Worm (Caenorhabditis elegans): ENCODE data around the gene gfat-2.

gfat-2 gene

ce11 chrIV:11410084-11410483 is at the start of gene gfat-2:
gfat-2 (plus strand) TSS chrIV:11410228.
- no peak for TF ChIP-seq xbp-1 (tag; optimal IDR thresholded peaks at IDR 0.05)
- no peak for TF ChIP-seq efl-3 (GFP tag; optimal IDR thresholded peaks at IDR 0.05)
- no peak for TF ChIP-seq nhr-12 (tag; optimal IDR thresholded peaks at IDR 0.05)
- no peak for TF ChIP-seq ces-1 (GFP tag; optimal IDR thresholded peaks at IDR 0.05)
- no peak for TF ChIP-seq mep-1 (tag; optimal IDR thresholded peaks at IDR 0.05)
- no peak for TF ChIP-seq jun-1 (tag; optimal IDR thresholded peaks at IDR 0.05)
- no peak for TF ChIP-seq aly-2 (tag; optimal IDR thresholded peaks at IDR 0.05)
- no peak for TF ChIP-seq unc-62 (GFP tag; optimal IDR thresholded peaks at IDR 0.05)
- TF ChIP-seq nhr-85 (tag): no peak
- no peak for TF ChIP-seq tlp-1 (tag; optimal IDR thresholded peaks at IDR 0.05)
- no peak for TF ChIP-seq hpl-2 (GFP tag; optimal IDR thresholded peaks at IDR 0.05)
- TF ChIP-seq sup-37 (GFP tag; optimal IDR thresholded peaks at IDR 0.05): no peak
- TF ChIP-seq nhr-20 (tag; optimal IDR thresholded peaks at IDR 0.05): no peak
- TF ChIP-seq nhr-11 (tag; optimal IDR thresholded peaks at IDR 0.05): no peak

ce11 chrIV:11361409-11361808 is 48.6 kb upstream of the gfat-2 start, which contains the start of gene T01G1.4:
T01G1.4 (minus strand) TSS chrIV:11361509.
- TF ChIP-seq nhr-85 (tag) (peak; percentile 7), irx-1 (tag; optimal IDR thresholded peaks at IDR 0.05) (no peak), ama-1 (optimal IDR thresholded peaks at IDR 0.05) (no peak)

- no peak for TF ChIP-seq C34B4.2 (tag; optimal IDR thresholded peaks at IDR 0.05)
- TF ChIP-seq lsy-2 (tag; optimal IDR thresholded peaks at IDR 0.05): no peak
- TF ChIP-seq zag-1 (tag; optimal IDR thresholded peaks at IDR 0.05): no peak
- TF ChIP-seq rnt-1 (tag; optimal IDR thresholded peaks at IDR 0.05): no peak
- TF ChIP-seq hlh-4 (tag; optimal IDR thresholded peaks at IDR 0.05): no peak
- TF ChIP-seq unc-86 (tag; optimal IDR thresholded peaks at IDR 0.05): no peak
- no peak for TF ChIP-seq vab-15 (tag; optimal IDR thresholded peaks at IDR 0.05)
- no peak for TF ChIP-seq nhr-12 (tag; optimal IDR thresholded peaks at IDR 0.05)
- no peak for TF ChIP-seq nhr-28 (tag; optimal IDR thresholded peaks at IDR 0.05)
- no peak for TF ChIP-seq ceh-82 (tag; optimal IDR thresholded peaks at IDR 0.05)
- no peak for TF ChIP-seq nhr-77 (tag; optimal IDR thresholded peaks at IDR 0.05)
- TF ChIP-seq lin-14 (GFP tag; optimal IDR thresholded peaks at IDR 0.05): peak; percentile 38
- TF ChIP-seq nhr-237 (tag; optimal IDR thresholded peaks at IDR 0.05): no peak
- no peak for TF ChIP-seq fos-1 (tag; optimal IDR thresholded peaks at IDR 0.05)
- TF ChIP-seq snu-23 (GFP tag; optimal IDR thresholded peaks at IDR 0.05): peak; percentile 8
- no peak for TF ChIP-seq C04F5.9 (tag; optimal IDR thresholded peaks at IDR 0.05)
- peak; percentile 23 for TF ChIP-seq blmp-1 (tag; optimal IDR thresholded peaks at IDR 0.05)
- TF ChIP-seq mep-1 (tag; optimal IDR thresholded peaks at IDR 0.05): peak; percentile 34
- TF ChIP-seq fkh-8 (tag; optimal IDR thresholded peaks at IDR 0.05): no peak
- TF ChIP-seq lin-35 (GFP tag; optimal IDR thresholded peaks at IDR 0.05): peak in 1 of 2 experiments; percentile 63
- TF ChIP-seq elt-2 (tag; optimal IDR thresholded peaks at IDR 0.05): no peak
- no peak for TF ChIP-seq unc-98 (GFP tag; IDR thresholded peaks at IDR 0.05)
- TF ChIP-seq ceh-88 (GFP tag; IDR thresholded peaks at IDR 0.05): no peak
- TF ChIP-seq ces-1 (GFP tag; optimal IDR thresholded peaks at IDR 0.05): no peak
- no peak for TF ChIP-seq lin-13 (GFP tag; optimal IDR thresholded peaks at IDR 0.05)
- TF ChIP-seq egl-13 (tag; optimal IDR thresholded peaks at IDR 0.05): no peak
- TF ChIP-seq tbx-2 (tag; optimal IDR thresholded peaks at IDR 0.05): no peak
- no peak for TF ChIP-seq hlh-17 (GFP tag; optimal IDR thresholded peaks at IDR 0.05; ENCODE audit: borderline replicate concordance)
- no peak for TF ChIP-seq mef-2 (tag; optimal IDR thresholded peaks at IDR 0.05)
- no peak for TF ChIP-seq dsc-1 (tag; optimal IDR thresholded peaks at IDR 0.05)
- TF ChIP-seq alr-1 (tag; optimal IDR thresholded peaks at IDR 0.05; ENCODE audit: borderline replicate concordance): no peak
- no peak for TF ChIP-seq fkh-4 (tag; optimal IDR thresholded peaks at IDR 0.05; ENCODE audit: borderline replicate concordance)
- TF ChIP-seq skn-1 (tag; optimal IDR thresholded peaks at IDR 0.05): no peak
- no peak for TF ChIP-seq xbp-1 (tag; optimal IDR thresholded peaks at IDR 0.05)
- no peak for TF ChIP-seq nhr-84 (tag; optimal IDR thresholded peaks at IDR 0.05)
- TF ChIP-seq dpl-1 (GFP tag; optimal IDR thresholded peaks at IDR 0.05): no peak
- peak; percentile 17 for TF ChIP-seq nhr-71 (tag; optimal IDR thresholded peaks at IDR 0.05)
- TF ChIP-seq ceh-90 (tag; optimal IDR thresholded peaks at IDR 0.05): no peak
These were observed 46.0 kb upstream of the gfat-2 start for ce11 chrIV:11363806-11364562.
